Worm (Caenorhabditis elegans) whole organism, L4 larva: ENCODE measurements around the gene F44B9.10.
A peak's percentile ranks its signal among the peaks of the same experiment; 100 is the strongest.

ENCODE experiments used
- D1046.2 ChIP-seq: fragments of 200-800 bp; sonication (Bioruptor generic); IDR thresholded peaks from 2 replicates; pipeline ENCODE4 v1.3.6; 2022; ENCODE audit warnings: missing genetic modification characterization, missing compliant biosample characterization
- F26F4.8 ChIP-seq: fragments of 200-800 bp; sonication (Bioruptor generic); conservative IDR thresholded peaks from 2 replicates; pipeline ENCODE4 v1.3.6; 2022; ENCODE audit warnings: missing genetic modification characterization, missing compliant biosample characterization
- T20F7.1 ChIP-seq: fragments of 200-800 bp; sonication (Bioruptor generic); optimal IDR thresholded peaks from 2 replicates; lab custom pipeline; 2018; ENCODE audit warnings: mild to moderate bottlenecking, missing genetic modification characterization, missing compliant biosample characterization
- Y105C5A.15 ChIP-seq: fragments of 200-800 bp; sonication (Bioruptor generic); IDR thresholded peaks from 2 replicates; pipeline ENCODE4 v1.3.6; 2022; ENCODE audit warnings: missing genetic modification characterization, missing compliant biosample characterization
- Y48G9A.11 ChIP-seq: fragments of 200-800 bp; sonication (Bioruptor generic); IDR thresholded peaks from 2 replicates; pipeline ENCODE4 v1.3.6; 2022; ENCODE audit warnings: missing genetic modification reagents, missing genetic modification characterization, missing compliant biosample characterization
- arid-1 ChIP-seq: fragments of 200-800 bp; sonication (Bioruptor generic); conservative IDR thresholded peaks from 2 replicates; pipeline ENCODE4 v1.3.6; 2022; ENCODE audit warnings: missing genetic modification reagents, missing genetic modification characterization, missing compliant biosample characterization
- ceh-28 ChIP-seq: fragments of 150-350 bp; optimal IDR thresholded peaks from 2 replicates; lab custom pipeline; 2014; ENCODE audit warnings: missing biosample characterization, missing genetic modification reagents, missing genetic modification characterization
- ceh-32 ChIP-seq: sonication (generic microtip); optimal IDR thresholded peaks from 2 replicates; lab custom pipeline; 2016; ENCODE audit warnings: mild to moderate bottlenecking, missing genetic modification characterization, missing compliant biosample characterization; ENCODE audit not compliant: poor library complexity
- ceh-44 ChIP-seq: fragments of 200-800 bp; sonication (Bioruptor generic); IDR thresholded peaks from 2 replicates; pipeline ENCODE4 v1.3.6; 2022; ENCODE audit warnings: missing genetic modification reagents, missing genetic modification characterization, missing compliant biosample characterization
- ceh-82 ChIP-seq: sonication (generic microtip); optimal IDR thresholded peaks from 2 replicates; lab custom pipeline; 2017; ENCODE audit warnings: missing biosample characterization, missing genetic modification characterization
- cey-2 ChIP-seq: sonication (generic microtip); optimal IDR thresholded peaks from 3 replicates; lab custom pipeline; 2017; ENCODE audit warnings: missing genetic modification characterization, mild to moderate bottlenecking, missing compliant biosample characterization, antibody characterized with exemption, borderline replicate concordance; ENCODE audit not compliant: insufficient read depth
- dmd-6 ChIP-seq: fragments of 200-800 bp; sonication (Bioruptor generic); IDR thresholded peaks from 2 replicates; pipeline ENCODE4 v1.3.6; 2022; ENCODE audit warnings: missing genetic modification reagents, missing genetic modification characterization, missing compliant biosample characterization
- dmd-8 ChIP-seq: fragments of 200-800 bp; sonication (Bioruptor generic); IDR thresholded peaks from 2 replicates; pipeline ENCODE4 v1.3.6; 2022; ENCODE audit warnings: missing genetic modification characterization, missing compliant biosample characterization
- dmd-9 ChIP-seq: fragments of 200-800 bp; sonication (Bioruptor generic); IDR thresholded peaks from 2 replicates; pipeline ENCODE4 v1.3.6; 2022; ENCODE audit warnings: missing genetic modification reagents, missing genetic modification characterization, missing compliant biosample characterization
- dpl-1 ChIP-seq: fragments of 150-350 bp; optimal IDR thresholded peaks from 2 replicates; lab custom pipeline; 2014; ENCODE audit warnings: missing biosample characterization, missing genetic modification reagents, missing genetic modification characterization
- duxl-1 ChIP-seq: sonication (generic microtip); optimal IDR thresholded peaks from 2 replicates; lab custom pipeline; 2016; ENCODE audit warnings: mild to moderate bottlenecking, missing genetic modification characterization, moderate library complexity, missing compliant biosample characterization; ENCODE audit not compliant: poor library complexity
- dve-1 ChIP-seq: sonication (generic microtip); optimal IDR thresholded peaks from 2 replicates; lab custom pipeline; 2017; ENCODE audit warnings: antibody characterized with exemption, mild to moderate bottlenecking, missing genetic modification characterization, missing compliant biosample characterization; ENCODE audit not compliant: insufficient read depth
- egl-43 ChIP-seq: fragments of 200-800 bp; sonication (Bioruptor generic); IDR thresholded peaks from 2 replicates; pipeline ENCODE4 v1.3.6; 2022; ENCODE audit warnings: missing genetic modification reagents, missing genetic modification characterization, missing compliant biosample characterization
- hlh-11 ChIP-seq: fragments of 200-800 bp; sonication (Bioruptor generic); optimal IDR thresholded peaks from 2 replicates; lab custom pipeline; 2018; ENCODE audit warnings: mild to moderate bottlenecking, missing genetic modification characterization, missing compliant biosample characterization
- hmg-1.1 ChIP-seq: fragments of 200-800 bp; sonication (Bioruptor generic); IDR thresholded peaks from 2 replicates; pipeline ENCODE4 v1.3.6; 2022; ENCODE audit warnings: missing genetic modification reagents, missing genetic modification characterization, missing compliant biosample characterization
- lim-7 ChIP-seq: fragments of 200-800 bp; sonication (Bioruptor generic); IDR thresholded peaks from 2 replicates; pipeline ENCODE4 v1.3.6; 2022; ENCODE audit warnings: missing genetic modification characterization, missing compliant biosample characterization
- lin-13 ChIP-seq: fragments of 150-350 bp; optimal IDR thresholded peaks from 2 replicates; lab custom pipeline; 2014; ENCODE audit warnings: missing biosample characterization, missing genetic modification reagents, missing genetic modification characterization
- madf-9 ChIP-seq: fragments of 200-800 bp; sonication (Bioruptor generic); conservative IDR thresholded peaks from 2 replicates; pipeline ENCODE4 v1.3.6; 2022; ENCODE audit warnings: missing genetic modification reagents, missing genetic modification characterization, missing compliant biosample characterization
- mep-1 ChIP-seq: fragments of 150-350 bp; sonication (generic microtip); optimal IDR thresholded peaks from 3 replicates; lab custom pipeline; 2014; ENCODE audit warnings: missing biosample characterization, missing genetic modification characterization
- mes-2 ChIP-seq: sonication (generic microtip); optimal IDR thresholded peaks from 2 replicates; lab custom pipeline; 2016; ENCODE audit warnings: missing genotype, mild to moderate bottlenecking, missing genetic modification characterization, missing compliant biosample characterization; ENCODE audit not compliant: poor library complexity, severe bottlenecking
- mxl-2 ChIP-seq: fragments of 200-800 bp; sonication (Bioruptor generic); conservative IDR thresholded peaks from 2 replicates; pipeline ENCODE4 v1.3.6; 2022; ENCODE audit warnings: missing genetic modification reagents, missing genetic modification characterization, missing compliant biosample characterization
- mxl-3 ChIP-seq: fragments of 200-800 bp; sonication (Bioruptor generic); optimal IDR thresholded peaks from 2 replicates; lab custom pipeline; 2018; ENCODE audit warnings: mild to moderate bottlenecking, missing genetic modification characterization, missing compliant biosample characterization
- nhr-10 ChIP-seq: fragments of 150-350 bp; optimal IDR thresholded peaks from 2 replicates; lab custom pipeline; 2014; ENCODE audit warnings: missing biosample characterization, missing genetic modification characterization
- nhr-102 ChIP-seq: sonication (generic microtip); optimal IDR thresholded peaks from 2 replicates; lab custom pipeline; 2016; ENCODE audit warnings: mild to moderate bottlenecking, missing genetic modification characterization, moderate library complexity, missing compliant biosample characterization
- nhr-28 ChIP-seq: fragments of 150-350 bp; optimal IDR thresholded peaks from 2 replicates; lab custom pipeline; 2014; ENCODE audit warnings: missing biosample characterization, missing genetic modification characterization
- nhr-77 ChIP-seq: fragments of 150-350 bp; optimal IDR thresholded peaks from 2 replicates; lab custom pipeline; 2014; ENCODE audit warnings: missing biosample characterization, missing genetic modification characterization
- pha-4 ChIP-seq, 2 experiments: fragments of 150-350 bp in 1 of 2; fragments of 200-800 bp in 1 of 2; sonication (Bioruptor generic) in 1 of 2; IDR thresholded peaks in 1 of 2; optimal IDR thresholded peaks in 1 of 2; 2 replicates each; pipeline versions ENCODE4 v1.3.6 to Lab custom; 2014 to 2022; ENCODE audit warnings: missing genetic modification characterization in 2 of 2, missing genetic modification reagents in 2 of 2, missing biosample characterization in 1 of 2, missing compliant biosample characterization in 1 of 2
- rbr-2 ChIP-seq: sonication (generic microtip); optimal IDR thresholded peaks from 2 replicates; lab custom pipeline; 2016; ENCODE audit warnings: missing genotype, missing genetic modification characterization, missing compliant biosample characterization
- snpc-4 ChIP-seq: fragments of 150-350 bp; optimal IDR thresholded peaks from 2 replicates; lab custom pipeline; 2014; ENCODE audit warnings: missing biosample characterization, missing genetic modification characterization
- spr-1 ChIP-seq: sonication (generic microtip); optimal IDR thresholded peaks from 2 replicates; lab custom pipeline; 2016; ENCODE audit warnings: mild to moderate bottlenecking, missing genetic modification characterization, missing compliant biosample characterization
- tra-1 ChIP-seq: fragments of 200-800 bp; sonication (Bioruptor generic); IDR thresholded peaks from 2 replicates; pipeline ENCODE4 v1.3.6; 2022; ENCODE audit warnings: missing genetic modification reagents, missing genetic modification characterization, missing compliant biosample characterization
- unc-62 ChIP-seq, 3 experiments: fragments of 150-350 bp in 1 of 3; sonication (generic microtip); optimal IDR thresholded peaks in 2 of 3; peaks in 1 of 3; 1 replicate in 1 of 3; 2 replicates in 2 of 3; lab custom pipeline; 2014 to 2017; ENCODE audit warnings: missing biosample characterization in 3 of 3, missing genetic modification characterization in 3 of 3, missing genetic modification reagents in 3 of 3, missing genotype in 1 of 3
- vab-7 ChIP-seq: fragments of 200-800 bp; sonication (Bioruptor generic); IDR thresholded peaks from 2 replicates; pipeline ENCODE4 v1.3.6; 2022; ENCODE audit warnings: missing genetic modification reagents, missing genetic modification characterization, missing compliant biosample characterization
- zag-1 ChIP-seq: fragments of 150-350 bp; optimal IDR thresholded peaks from 2 replicates; lab custom pipeline; 2014; ENCODE audit warnings: missing biosample characterization, missing genetic modification characterization
- zfp-2 ChIP-seq: sonication (generic microtip); optimal IDR thresholded peaks from 2 replicates; lab custom pipeline; 2016; ENCODE audit warnings: mild to moderate bottlenecking, missing genetic modification characterization, missing compliant biosample characterization
- zip-11 ChIP-seq: fragments of 200-800 bp; sonication (Bioruptor generic); IDR thresholded peaks from 2 replicates; pipeline ENCODE4 v1.3.6; 2022; ENCODE audit warnings: missing genetic modification characterization, missing compliant biosample characterization

F44B9.10 gene

ce11 chrIII:8033534-8033933, at the start of gene F44B9.10:
F44B9.10 (minus strand) TSS chrIII:8033634.
- no peak for TF ChIP-seq Y105C5A.15
- TF ChIP-seq hmg-1.1 (GFP tag; lab: Robert Waterston, UW), result no peak

- no peak for TF ChIP-seq T20F7.1
- TF ChIP-seq nhr-28 (tag; lab: Kevin White, UChicago), result peak; percentile 10
- no peak for TF ChIP-seq ceh-82 (tag; lab: Kevin White, UChicago)
- TF ChIP-seq dpl-1 (GFP tag; lab: Kevin White, UChicago), result peak; percentile 37
These were observed 46.8 kb upstream of the F44B9.10 start, which contains the start of the genes dcr-1 and apc-2 for ce11 chrIII:8080165-8080738. dcr-1 (minus strand) TSS chrIII:8080281. apc-2 (plus strand) TSS chrIII:8080629.

- TF ChIP-seq unc-62 (GFP tag; optimal IDR thresholded peaks at IDR 0.05 in 1 of 2; lab: Kevin White, UChicago), result peak in 1 of 2 experiments; percentile 97
- TF ChIP-seq unc-62 (tag; optimal IDR thresholded peaks at IDR 0.05; lab: Kevin White, UChicago), result no peak
- TF ChIP-seq nhr-102 (tag; lab: Kevin White, UChicago), result no peak
These were observed 43.7 kb upstream of the F44B9.10 start for ce11 chrIII:8077180-8077579.

ce11 chrIII:8069206-8069605, 35.8 kb upstream of the F44B9.10 start:
- TF ChIP-seq mes-2 (tag; lab: Kevin White, UChicago), result peak; percentile 55
- no peak for TF ChIP-seq mxl-3 (GFP tag; lab: Kevin White, UChicago)
- no peak for TF ChIP-seq ceh-32 (tag; lab: Kevin White, UChicago)
- TF ChIP-seq nhr-10 (tag; lab: Kevin White, UChicago), result no peak
- no peak for TF ChIP-seq pha-4 (GFP tag; IDR thresholded peaks at IDR 0.05; lab: Robert Waterston, UW)
- TF ChIP-seq pha-4 (tag; optimal IDR thresholded peaks at IDR 0.05; lab: Kevin White, UChicago), result no peak
- peak in 1 of 2 experiments; percentile 95 for TF ChIP-seq unc-62 (GFP tag; optimal IDR thresholded peaks at IDR 0.05 in 1 of 2; lab: Kevin White, UChicago)
- TF ChIP-seq unc-62 (tag; optimal IDR thresholded peaks at IDR 0.05; lab: Kevin White, UChicago), result no peak
- TF ChIP-seq duxl-1, result peak; percentile 14
- TF ChIP-seq lin-13 (GFP tag; lab: Kevin White, UChicago), result no peak
- TF ChIP-seq madf-9 (GFP tag; lab: Robert Waterston, UW), result no peak
- no peak for TF ChIP-seq cey-2 (tag; lab: Kevin White, UChicago)
- peak; percentile 71; the same call in 1 of the 2 replicates for TF ChIP-seq F26F4.8 (GFP tag; lab: Robert Waterston, UW)
- TF ChIP-seq arid-1 (GFP tag; lab: Robert Waterston, UW), result 0 out of 2 replicates have a peak, but pooled peaks have one; percentile 23
- 0 out of 2 replicates have a peak, but pooled peaks have one; percentile 41 for TF ChIP-seq Y105C5A.15
- no peak for TF ChIP-seq tra-1 (GFP tag; lab: Robert Waterston, UW)
- 0 out of 2 replicates have a peak, but pooled peaks have one; percentile 57 for TF ChIP-seq dmd-8
- no peak for TF ChIP-seq dmd-6 (GFP tag; lab: Robert Waterston, UW)
- TF ChIP-seq T20F7.1, result no peak
- TF ChIP-seq mxl-2 (GFP tag; lab: Robert Waterston, UW), result no peak
- no peak for TF ChIP-seq ceh-44 (GFP tag; lab: Robert Waterston, UW)
- TF ChIP-seq dmd-9, result no peak
- TF ChIP-seq spr-1 (tag; lab: Kevin White, UChicago), result no peak
- no peak for TF ChIP-seq hlh-11 (tag; lab: Kevin White, UChicago)
- no peak for TF ChIP-seq zfp-2
- TF ChIP-seq ceh-28 (tag; lab: Kevin White, UChicago), result no peak
- 0 out of 2 replicates have a peak, but pooled peaks have one; percentile 53 for TF ChIP-seq D1046.2 (GFP tag; lab: Robert Waterston, UW)
- TF ChIP-seq vab-7 (GFP tag; lab: Robert Waterston, UW), result peak; percentile 38; the same call in 1 of the 2 replicates
- TF ChIP-seq egl-43 (GFP tag; lab: Robert Waterston, UW), result peak; percentile 48; the same call in 1 of the 2 replicates
- TF ChIP-seq lim-7, result peak; percentile 50; the same call in 1 of the 2 replicates
- peak; percentile 39 for TF ChIP-seq snpc-4 (tag; lab: Kevin White, UChicago)
- TF ChIP-seq dve-1, result no peak
- TF ChIP-seq zip-11 (GFP tag; lab: Robert Waterston, UW), result no peak
- 0 out of 2 replicates have a peak, but pooled peaks have one; percentile 28 for TF ChIP-seq Y48G9A.11
- TF ChIP-seq mep-1, result no peak
- no peak for TF ChIP-seq nhr-77 (tag; lab: Kevin White, UChicago)
- no peak for TF ChIP-seq rbr-2
- no peak for TF ChIP-seq zag-1 (tag; lab: Kevin White, UChicago)
